Worm (Caenorhabditis elegans) whole organism, early embryonic: ENCODE results near the gene W03F9.1.
A peak's percentile ranks its signal among the peaks of the same experiment; 100 is the strongest.

Source experiments
- B0310.2 ChIP-seq: sonication (generic microtip); optimal IDR thresholded peaks from 2 replicates; lab custom pipeline; 2016; ENCODE audit warnings: mild to moderate bottlenecking, missing genetic modification characterization, missing compliant biosample characterization
- F13C5.2 ChIP-seq: sonication (generic microtip); optimal IDR thresholded peaks from 2 replicates; lab custom pipeline; 2017; ENCODE audit warnings: mild to moderate bottlenecking, missing genetic modification characterization, inconsistent platforms, missing compliant biosample characterization
- aly-1 ChIP-seq: sonication (generic microtip); optimal IDR thresholded peaks from 2 replicates; lab custom pipeline; 2016; ENCODE audit warnings: missing genetic modification characterization, missing compliant biosample characterization
- ama-1 ChIP-seq: fragments of 150-350 bp; optimal IDR thresholded peaks from 2 replicates; lab custom pipeline; 2014
- ceh-13 ChIP-seq: fragments of 200-800 bp; sonication (Bioruptor generic); optimal IDR thresholded peaks from 2 replicates; lab custom pipeline; 2018; ENCODE audit warnings: mild to moderate bottlenecking, missing genetic modification characterization, missing compliant biosample characterization
- ceh-36 ChIP-seq: sonication (generic microtip); optimal IDR thresholded peaks from 2 replicates; lab custom pipeline; 2016; ENCODE audit warnings: missing genetic modification characterization, inconsistent platforms, missing compliant biosample characterization
- ets-7 ChIP-seq: sonication (generic microtip); optimal IDR thresholded peaks from 2 replicates; lab custom pipeline; 2016; ENCODE audit warnings: missing genotype, missing genetic modification characterization, missing compliant biosample characterization
- flt-1 ChIP-seq: fragments of 200-800 bp; sonication (Bioruptor generic); IDR thresholded peaks from 2 replicates; pipeline ENCODE4 v1.3.6; 2022; ENCODE audit warnings: missing genetic modification characterization, missing compliant biosample characterization
- hmbx-1 ChIP-seq: sonication (generic microtip); optimal IDR thresholded peaks from 2 replicates; lab custom pipeline; 2016; ENCODE audit warnings: mild to moderate bottlenecking, missing genetic modification characterization, missing compliant biosample characterization
- hmg-4 ChIP-seq: fragments of 200-800 bp; sonication (Bioruptor generic); optimal IDR thresholded peaks from 2 replicates; lab custom pipeline; 2018; ENCODE audit warnings: mild to moderate bottlenecking, missing genetic modification characterization, missing compliant biosample characterization
- hnd-1 ChIP-seq: sonication (generic microtip); optimal IDR thresholded peaks from 2 replicates; lab custom pipeline; 2016; ENCODE audit warnings: missing genetic modification characterization, missing compliant biosample characterization
- pes-1 ChIP-seq: fragments of 200-800 bp; sonication (Bioruptor generic); IDR thresholded peaks from 2 replicates; pipeline ENCODE4 v1.3.6; 2022; ENCODE audit warnings: missing genetic modification reagents, missing genetic modification characterization, missing compliant biosample characterization
- scrt-1 ChIP-seq: fragments of 200-800 bp; sonication (Bioruptor generic); IDR thresholded peaks from 2 replicates; pipeline ENCODE4 v1.3.6; 2022; ENCODE audit warnings: missing genetic modification characterization, missing compliant biosample characterization
- sea-1 ChIP-seq: fragments of 200-800 bp; sonication (Bioruptor generic); conservative IDR thresholded peaks from 2 replicates; pipeline ENCODE4 v1.3.6; 2022; ENCODE audit warnings: missing genetic modification characterization, missing compliant biosample characterization
- tbx-11 ChIP-seq: fragments of 200-800 bp; sonication (Bioruptor generic); IDR thresholded peaks from 2 replicates; pipeline ENCODE4 v1.3.6; 2022; ENCODE audit warnings: missing genetic modification characterization, missing compliant biosample characterization
- tbx-37 ChIP-seq: fragments of 200-800 bp; sonication (Bioruptor generic); conservative IDR thresholded peaks from 2 replicates; pipeline ENCODE4 v1.3.6; 2022; ENCODE audit warnings: missing genetic modification reagents, missing genetic modification characterization, missing compliant biosample characterization
- tra-4 ChIP-seq: sonication (generic microtip); optimal IDR thresholded peaks from 2 replicates; lab custom pipeline; 2017; ENCODE audit warnings: missing genetic modification characterization, missing compliant biosample characterization

Gene W03F9.1

ce11 chrV:127882-128281, 1.4 kb upstream of the W03F9.1 start, which contains the start of the genes W03F9.2 and sftb-2:
Gene W03F9.2, minus strand, starts transcription at chrV:128034.
Gene sftb-2, plus strand, starts transcription at chrV:128237.
- TF ChIP-seq aly-1 (tag; lab: Kevin White, UChicago), result no peak

- TF ChIP-seq F13C5.2 (tag; lab: Kevin White, UChicago) (no peak), hmg-4 (no peak), flt-1 (GFP tag; lab: Robert Waterston, UW) (no peak), sea-1 (GFP tag; lab: Robert Waterston, UW) (no peak), hmbx-1 (tag; lab: Kevin White, UChicago) (no peak), tbx-11 (no peak), scrt-1 (GFP tag; lab: Robert Waterston, UW) (no peak), ceh-13 (GFP tag; lab: Kevin White, UChicago) (no peak), ama-1 (no peak), tra-4 (tag; lab: Kevin White, UChicago) (no peak), pes-1 (GFP tag; lab: Robert Waterston, UW) (no peak), tbx-37 (GFP tag; lab: Robert Waterston, UW) (no peak), ets-7 (tag; lab: Kevin White, UChicago) (no peak), ceh-36 (tag; lab: Kevin White, UChicago) (no peak), hnd-1 (tag; lab: Kevin White, UChicago) (no peak), aly-1 (tag; lab: Kevin White, UChicago) (no peak), B0310.2 (tag; lab: Kevin White, UChicago) (no peak)
Observed at ce11 chrV:123915-124314, 2.6 kb downstream of the W03F9.1 start.

DNA sequence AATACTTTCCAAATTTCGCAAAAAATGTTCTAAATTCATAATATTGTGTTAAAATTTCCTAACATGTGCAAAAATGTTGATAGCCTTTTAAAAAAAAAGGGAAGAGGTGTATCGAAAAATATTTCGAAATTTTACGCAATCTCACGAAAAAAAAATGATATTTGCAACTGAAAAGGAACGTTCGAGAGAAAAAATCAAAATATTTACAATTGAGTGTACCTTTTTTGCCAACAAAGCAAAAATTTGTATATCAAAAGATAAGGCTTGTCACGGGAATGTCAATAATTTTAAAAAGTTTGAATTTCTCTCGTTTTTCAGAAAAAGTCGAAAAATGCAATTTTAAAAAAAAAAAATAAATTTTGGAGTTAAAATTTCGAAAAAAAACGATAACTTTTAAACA, 3.0 kb downstream of the W03F9.1 start:
- no peak for TF ChIP-seq tbx-11
- no peak for TF ChIP-seq hmg-4
- TF ChIP-seq scrt-1 (GFP tag; lab: Robert Waterston, UW), result no peak
- no peak for TF ChIP-seq hmbx-1 (tag; lab: Kevin White, UChicago)
- TF ChIP-seq tra-4 (tag; lab: Kevin White, UChicago), result no peak
- no peak for TF ChIP-seq aly-1 (tag; lab: Kevin White, UChicago)
- no peak for TF ChIP-seq ets-7 (tag; lab: Kevin White, UChicago)
- TF ChIP-seq ceh-13 (GFP tag; lab: Kevin White, UChicago), result no peak
- no peak for TF ChIP-seq sea-1 (GFP tag; lab: Robert Waterston, UW)
- no peak for TF ChIP-seq B0310.2 (tag; lab: Kevin White, UChicago)
- no peak for TF ChIP-seq tbx-37 (GFP tag; lab: Robert Waterston, UW)

DNA sequence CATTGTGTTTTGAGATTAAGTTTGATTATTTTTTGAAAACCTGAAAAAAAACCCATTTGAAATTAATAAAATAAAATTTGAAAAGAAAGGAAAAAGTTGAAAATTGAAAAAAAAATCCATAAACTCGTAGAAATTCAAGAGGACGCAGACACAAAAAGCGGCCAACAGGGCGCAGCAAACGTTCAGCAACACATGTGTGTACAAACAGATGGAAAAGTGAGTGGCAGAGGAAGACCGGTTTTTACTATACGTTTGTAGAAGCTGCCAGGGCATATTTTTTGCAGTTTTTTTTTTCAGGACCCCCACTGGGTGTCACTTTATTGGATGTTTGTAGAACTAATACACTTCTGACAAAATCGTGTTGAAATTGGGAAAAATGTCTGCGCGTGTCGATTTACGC, 3.8 kb downstream of the W03F9.1 start, which contains the start of gene cgp-1:
Gene cgp-1 (minus strand): TSS at position 40 of the 400 bp plus-strand sequence.
- TF ChIP-seq aly-1 (tag; lab: Kevin White, UChicago), result no peak
- TF ChIP-seq tbx-37 (GFP tag; lab: Robert Waterston, UW), result no peak
- no peak for TF ChIP-seq pes-1 (GFP tag; lab: Robert Waterston, UW)
- no peak for TF ChIP-seq ets-7 (tag; lab: Kevin White, UChicago)
- TF ChIP-seq sea-1 (GFP tag; lab: Robert Waterston, UW), result no peak
- TF ChIP-seq tbx-11, result no peak
- TF ChIP-seq tra-4 (tag; lab: Kevin White, UChicago), result no peak
- no peak for TF ChIP-seq hnd-1 (tag; lab: Kevin White, UChicago)
- TF ChIP-seq F13C5.2 (tag; lab: Kevin White, UChicago), result no peak
- no peak for TF ChIP-seq hmg-4
- TF ChIP-seq ceh-36 (tag; lab: Kevin White, UChicago), result no peak
- no peak for TF ChIP-seq flt-1 (GFP tag; lab: Robert Waterston, UW)
- no peak for TF ChIP-seq ama-1
- TF ChIP-seq ceh-13 (GFP tag; lab: Kevin White, UChicago), result no peak
- no peak for TF ChIP-seq hmbx-1 (tag; lab: Kevin White, UChicago)
- no peak for TF ChIP-seq scrt-1 (GFP tag; lab: Robert Waterston, UW)

ce11 chrV:122249-122648, 4.3 kb downstream of the W03F9.1 start:
- TF ChIP-seq tbx-37 (GFP tag; lab: Robert Waterston, UW) (no peak), ceh-36 (tag; lab: Kevin White, UChicago) (no peak), ets-7 (tag; lab: Kevin White, UChicago) (no peak), B0310.2 (tag; lab: Kevin White, UChicago) (no peak), hmbx-1 (tag; lab: Kevin White, UChicago) (no peak), scrt-1 (GFP tag; lab: Robert Waterston, UW) (no peak), flt-1 (GFP tag; lab: Robert Waterston, UW) (no peak), F13C5.2 (tag; lab: Kevin White, UChicago) (no peak), tra-4 (tag; lab: Kevin White, UChicago) (no peak), ceh-13 (GFP tag; lab: Kevin White, UChicago) (no peak), aly-1 (tag; lab: Kevin White, UChicago) (no peak), pes-1 (GFP tag; lab: Robert Waterston, UW) (no peak), hmg-4 (no peak)

ce11 chrV:117312-117711, 9.2 kb downstream of the W03F9.1 start:
- TF ChIP-seq ama-1 (no peak), tbx-37 (GFP tag; lab: Robert Waterston, UW) (no peak), ets-7 (tag; lab: Kevin White, UChicago) (no peak), sea-1 (GFP tag; lab: Robert Waterston, UW) (no peak), F13C5.2 (tag; lab: Kevin White, UChicago) (no peak), scrt-1 (GFP tag; lab: Robert Waterston, UW) (no peak), aly-1 (tag; lab: Kevin White, UChicago) (no peak), ceh-36 (tag; lab: Kevin White, UChicago) (no peak), hnd-1 (tag; lab: Kevin White, UChicago) (no peak), hmg-4 (no peak)

- TF ChIP-seq hnd-1 (tag; lab: Kevin White, UChicago) (no peak), scrt-1 (GFP tag; lab: Robert Waterston, UW) (peak; percentile 56; the same call in 1 of the 2 replicates)
Observed at ce11 chrV:116243-116642, 10.3 kb downstream of the W03F9.1 start.
